Worm (Caenorhabditis elegans) whole organism, mixed stage, embryonic: ENCODE data around the gene ssp-34.

Experiments
- ceh-39 ChIP-seq: fragments of 150-350 bp; optimal IDR thresholded peaks from 2 replicates; lab custom pipeline; 2014; ENCODE audit warnings: missing biosample characterization, missing genetic modification characterization
- ces-1 ChIP-seq: fragments of 150-350 bp; optimal IDR thresholded peaks from 2 replicates; lab custom pipeline; 2014; ENCODE audit warnings: missing biosample characterization, missing genetic modification reagents, missing genetic modification characterization
- hlh-1 ChIP-seq: fragments of 150-350 bp; optimal IDR thresholded peaks from 2 replicates; lab custom pipeline; 2014; ENCODE audit warnings: missing biosample characterization, missing genetic modification reagents, missing genetic modification characterization
- lin-13 ChIP-seq: fragments of 150-350 bp; optimal IDR thresholded peaks from 2 replicates; lab custom pipeline; 2014; ENCODE audit warnings: missing biosample characterization, missing genetic modification characterization
- mab-5 ChIP-seq: fragments of 150-350 bp; optimal IDR thresholded peaks from 2 replicates; lab custom pipeline; 2014; ENCODE audit warnings: missing biosample characterization, missing genetic modification characterization
- mep-1 ChIP-seq: fragments of 150-350 bp; optimal IDR thresholded peaks from 2 replicates; lab custom pipeline; 2017; ENCODE audit warnings: missing biosample characterization, missing genetic modification reagents, missing genetic modification characterization, inconsistent platforms
- nhr-237 ChIP-seq: fragments of 150-350 bp; optimal IDR thresholded peaks from 2 replicates; lab custom pipeline; 2014; ENCODE audit warnings: missing biosample characterization, missing genetic modification characterization
- nhr-28 ChIP-seq: fragments of 150-350 bp; optimal IDR thresholded peaks from 2 replicates; lab custom pipeline; 2014; ENCODE audit warnings: missing biosample characterization, missing genetic modification characterization
- pha-4 ChIP-seq: fragments of 150-350 bp; optimal IDR thresholded peaks from 2 replicates; lab custom pipeline; 2018; ENCODE audit warnings: missing biosample characterization, missing genetic modification reagents, missing genetic modification characterization
- sptf-1 ChIP-seq: sonication (generic microtip); optimal IDR thresholded peaks from 2 replicates; lab custom pipeline; 2017; ENCODE audit warnings: mild to moderate bottlenecking, missing genetic modification characterization, moderate library complexity, missing compliant biosample characterization
- unc-62 ChIP-seq: fragments of 150-350 bp; optimal IDR thresholded peaks from 2 replicates; lab custom pipeline; 2014; ENCODE audit warnings: missing biosample characterization, missing genetic modification reagents, missing genetic modification characterization
- ztf-11 ChIP-seq: fragments of 150-350 bp; optimal IDR thresholded peaks from 2 replicates; lab custom pipeline; 2014; ENCODE audit warnings: missing biosample characterization, missing genetic modification characterization

- TF ChIP-seq ces-1 (GFP tag; lab: Kevin White, UChicago) (no peak), unc-62 (GFP tag; lab: Kevin White, UChicago) (no peak), lin-13 (tag; lab: Kevin White, UChicago) (no peak), ceh-39 (no peak), nhr-28 (tag; lab: Kevin White, UChicago) (no peak), sptf-1 (tag; lab: Kevin White, UChicago) (no peak), nhr-237 (tag; lab: Kevin White, UChicago) (no peak), hlh-1 (tag; lab: Kevin White, UChicago) (no peak), mab-5 (no peak), mep-1 (tag; lab: Kevin White, UChicago) (no peak), pha-4 (no peak), ztf-11 (tag; lab: Kevin White, UChicago) (no peak)
These were observed 45.7 kb upstream of the ssp-34 start for ce11 chrIV:10784085-10784484.
